Fruit fly (Drosophila melanogaster) whole organism, embryonic: ENCODE measurements around the gene Osi19.
A peak's percentile ranks its signal among the peaks of the same experiment; 100 is the strongest.

ENCODE experiments used
- Bgb ChIP-seq: fragments of 200-800 bp; sonication (Bioruptor generic); IDR thresholded peaks from 2 replicates; pipeline ENCODE4 v1.3.6; 2022; ENCODE audit warnings: missing biosample characterization, missing genetic modification characterization; ENCODE audit not compliant: partially characterized antibody
- CG11093 ChIP-seq: fragments of 200-800 bp; sonication (Bioruptor generic); IDR thresholded peaks from 3 replicates; pipeline ENCODE4 v1.3.6; 2022; ENCODE audit warnings: missing biosample characterization, missing genetic modification characterization
- CG11456 ChIP-seq: fragments of 200-800 bp; sonication (Bioruptor generic); IDR thresholded peaks from 3 replicates; pipeline ENCODE4 v1.3.6; 2022; ENCODE audit warnings: missing biosample characterization, missing genetic modification characterization
- CG12236 ChIP-seq: fragments of 200-800 bp; sonication (Bioruptor generic); optimal IDR thresholded peaks from 2 replicates; lab custom pipeline; 2016; ENCODE audit warnings: missing biosample characterization, missing genetic modification characterization
- CG12769 ChIP-seq: fragments of 200-800 bp; sonication (Bioruptor generic); optimal IDR thresholded peaks from 2 replicates; lab custom pipeline; 2019; ENCODE audit warnings: missing biosample characterization, mild to moderate bottlenecking, missing genetic modification characterization, moderate library complexity
- CG13123 ChIP-seq: fragments of 200-800 bp; sonication (Bioruptor generic); optimal IDR thresholded peaks from 2 replicates; lab custom pipeline; 2016; ENCODE audit warnings: missing biosample characterization, missing genetic modification characterization
- CG15073 ChIP-seq: fragments of 200-800 bp; sonication (Bioruptor generic); optimal IDR thresholded peaks from 2 replicates; lab custom pipeline; 2016; ENCODE audit warnings: missing biosample characterization, missing genetic modification characterization
- CG15479 ChIP-seq: fragments of 200-800 bp; sonication (Bioruptor generic); optimal IDR thresholded peaks from 3 replicates; lab custom pipeline; 2019; ENCODE audit warnings: missing biosample characterization, mild to moderate bottlenecking, missing genetic modification characterization, moderate library complexity
- CG17568 ChIP-seq: fragments of 200-800 bp; sonication (Bioruptor generic); optimal IDR thresholded peaks from 2 replicates; lab custom pipeline; 2018; ENCODE audit warnings: missing biosample characterization, mild to moderate bottlenecking, missing genetic modification characterization, moderate library complexity
- CG18262 ChIP-seq: fragments of 200-800 bp; optimal IDR thresholded peaks from 3 replicates; lab custom pipeline; 2019; ENCODE audit warnings: missing biosample characterization, mild to moderate bottlenecking, missing genetic modification characterization, moderate library complexity
- CG31441 ChIP-seq: fragments of 200-800 bp; sonication (Bioruptor generic); IDR thresholded peaks from 2 replicates; pipeline ENCODE4 v1.3.6; 2022; ENCODE audit warnings: missing biosample characterization, missing genetic modification characterization
- CG3281 ChIP-seq: fragments of 200-800 bp; sonication (Bioruptor generic); optimal IDR thresholded peaks from 3 replicates; lab custom pipeline; 2017; ENCODE audit warnings: missing biosample characterization, mild to moderate bottlenecking, missing genetic modification characterization
- CG5245 ChIP-seq: fragments of 200-800 bp; sonication (Bioruptor generic); optimal IDR thresholded peaks from 3 replicates; lab custom pipeline; 2016; ENCODE audit warnings: missing biosample characterization, missing genetic modification characterization
- CG6272 ChIP-seq: fragments of 200-800 bp; sonication (Bioruptor generic); IDR thresholded peaks from 2 replicates; pipeline ENCODE4 v1.3.6; 2022; ENCODE audit warnings: missing biosample characterization, missing genetic modification characterization
- CG7372 ChIP-seq: fragments of 200-800 bp; sonication (Bioruptor generic); IDR thresholded peaks from 2 replicates; pipeline ENCODE4 v1.3.6; 2022; ENCODE audit warnings: missing biosample characterization, missing genetic modification characterization
- CG8089 ChIP-seq: fragments of 200-800 bp; sonication (Bioruptor generic); optimal IDR thresholded peaks from 3 replicates; lab custom pipeline; 2016; ENCODE audit warnings: missing biosample characterization, missing genetic modification characterization
- CG9215 ChIP-seq: fragments of 200-800 bp; sonication (Bioruptor generic); IDR thresholded peaks from 2 replicates; pipeline ENCODE4 v1.3.6; 2022; ENCODE audit warnings: missing biosample characterization, missing genetic modification characterization
- CHES-1-like ChIP-seq: fragments of 200-800 bp; sonication (Bioruptor generic); optimal IDR thresholded peaks from 2 replicates; lab custom pipeline; 2016; ENCODE audit warnings: missing biosample characterization, missing genetic modification characterization
- CTCF ChIP-seq: fragments of 200-800 bp; sonication (Bioruptor generic); optimal IDR thresholded peaks from 2 replicates; lab custom pipeline; 2017; ENCODE audit warnings: missing biosample characterization, mild to moderate bottlenecking, missing genetic modification characterization, moderate library complexity
- Camta ChIP-seq: fragments of 200-800 bp; sonication (Bioruptor generic); optimal IDR thresholded peaks from 2 replicates; lab custom pipeline; 2016; ENCODE audit warnings: missing biosample characterization, missing genetic modification characterization
- Dad ChIP-seq: fragments of 200-800 bp; sonication (Bioruptor generic); optimal IDR thresholded peaks from 3 replicates; lab custom pipeline; 2016; ENCODE audit warnings: missing biosample characterization, missing genetic modification characterization
- Dip3 ChIP-seq: fragments of 200-800 bp; sonication (Bioruptor generic); optimal IDR thresholded peaks from 3 replicates; lab custom pipeline; 2016; ENCODE audit warnings: missing biosample characterization, missing genetic modification characterization
- Gsc ChIP-seq: fragments of 200-800 bp; sonication (Bioruptor generic); IDR thresholded peaks from 2 replicates; pipeline ENCODE4 v1.3.6; 2022; ENCODE audit warnings: missing biosample characterization, missing genetic modification characterization
- HLH4C ChIP-seq: fragments of 200-800 bp; sonication (Bioruptor generic); IDR thresholded peaks from 3 replicates; pipeline ENCODE4 v1.3.6; 2022; ENCODE audit warnings: missing biosample characterization, missing genetic modification characterization; ENCODE audit not compliant: partially characterized antibody
- Hr78 ChIP-seq, 2 experiments: fragments of 200-800 bp in 1 of 2; fragments of >200 bp in 1 of 2; sonication (Bioruptor generic) in 1 of 2; optimal IDR thresholded peaks; 2 replicates each; lab custom pipeline; 2017 to 2019; ENCODE audit warnings: missing biosample characterization in 2 of 2, missing genetic modification characterization in 2 of 2, mild to moderate bottlenecking in 1 of 2, moderate library complexity in 1 of 2
- Lhr ChIP-seq: fragments of 200-800 bp; sonication (Bioruptor generic); optimal IDR thresholded peaks from 3 replicates; lab custom pipeline; 2017; ENCODE audit warnings: mild to moderate bottlenecking, missing biosample characterization, missing genetic modification reagents, missing genetic modification characterization
- Mrtf ChIP-seq: fragments of 200-800 bp; sonication (Bioruptor generic); IDR thresholded peaks from 3 replicates; pipeline ENCODE4 v1.3.6; 2022; ENCODE audit warnings: missing biosample characterization, missing genetic modification characterization
- Poxn ChIP-seq: fragments of 200-800 bp; sonication (Bioruptor generic); IDR thresholded peaks from 2 replicates; pipeline ENCODE4 v1.3.6; 2022; ENCODE audit warnings: missing biosample characterization, missing genetic modification characterization
- Scr ChIP-seq: fragments of 200-800 bp; sonication (Bioruptor generic); IDR thresholded peaks from 2 replicates; pipeline ENCODE4 v1.3.6; 2022; ENCODE audit warnings: missing biosample characterization, missing genetic modification characterization; ENCODE audit not compliant: partially characterized antibody
- Ssrp ChIP-seq: fragments of 200-800 bp; sonication (Bioruptor generic); optimal IDR thresholded peaks from 2 replicates; lab custom pipeline; 2018; ENCODE audit warnings: missing biosample characterization, mild to moderate bottlenecking, missing genetic modification characterization, moderate library complexity
- abd-A ChIP-seq: fragments of 200-800 bp; sonication (Bioruptor generic); optimal IDR thresholded peaks from 3 replicates; lab custom pipeline; 2019; ENCODE audit warnings: missing biosample characterization, mild to moderate bottlenecking, missing genetic modification characterization, moderate library complexity
- al ChIP-seq: fragments of 200-800 bp; sonication (Bioruptor generic); IDR thresholded peaks from 2 replicates; pipeline ENCODE4 v1.3.6; 2022; ENCODE audit warnings: missing biosample characterization, missing genetic modification characterization
- amos ChIP-seq: fragments of 200-800 bp; sonication (Bioruptor generic); IDR thresholded peaks from 2 replicates; pipeline ENCODE4 v1.3.6; 2022; ENCODE audit warnings: missing biosample characterization, missing genetic modification characterization; ENCODE audit not compliant: partially characterized antibody
- az2 ChIP-seq: fragments of 200-800 bp; sonication (Bioruptor generic); optimal IDR thresholded peaks from 3 replicates; lab custom pipeline; 2016; ENCODE audit warnings: missing biosample characterization, missing genetic modification characterization
- chn ChIP-seq: fragments of 200-800 bp; sonication (Bioruptor generic); optimal IDR thresholded peaks from 2 replicates; lab custom pipeline; 2016; ENCODE audit warnings: missing biosample characterization, missing genetic modification characterization
- esg ChIP-seq: fragments of 200-800 bp; sonication (Bioruptor generic); conservative IDR thresholded peaks from 2 replicates; pipeline ENCODE4 v1.3.6; 2022; ENCODE audit warnings: missing biosample characterization, missing genetic modification characterization
- fd96Cb ChIP-seq: fragments of 200-800 bp; sonication (Bioruptor generic); optimal IDR thresholded peaks from 2 replicates; lab custom pipeline; 2018; ENCODE audit warnings: missing biosample characterization, mild to moderate bottlenecking, missing genetic modification characterization, moderate library complexity
- gem ChIP-seq: fragments of 200-800 bp; sonication (Bioruptor generic); optimal IDR thresholded peaks from 2 replicates; lab custom pipeline; 2019; ENCODE audit warnings: missing biosample characterization, mild to moderate bottlenecking, missing genetic modification characterization, moderate library complexity
- gfzf ChIP-seq: fragments of 200-800 bp; sonication (Bioruptor generic); optimal IDR thresholded peaks from 2 replicates; lab custom pipeline; 2016; ENCODE audit warnings: missing biosample characterization, mild to moderate bottlenecking, missing genetic modification characterization, moderate library complexity
- kay ChIP-seq: fragments of 200-800 bp; sonication (Bioruptor generic); optimal IDR thresholded peaks from 2 replicates; lab custom pipeline; 2016; ENCODE audit warnings: missing biosample characterization, missing genetic modification characterization
- lov ChIP-seq, 2 experiments: fragments of 200-800 bp in 1 of 2; fragments of >200 bp in 1 of 2; sonication (Bioruptor generic) in 1 of 2; IDR thresholded peaks in 1 of 2; optimal IDR thresholded peaks in 1 of 2; 2 replicates in 1 of 2; 3 replicates in 1 of 2; pipeline versions ENCODE4 v1.3.6 to Lab custom; 2017 to 2022; ENCODE audit warnings: missing biosample characterization in 1 of 2, missing genetic modification characterization in 1 of 2
- maf-S ChIP-seq: fragments of 200-800 bp; sonication (Bioruptor generic); optimal IDR thresholded peaks from 2 replicates; lab custom pipeline; 2016; ENCODE audit warnings: missing biosample characterization, missing genetic modification characterization
- nau ChIP-seq: fragments of 200-800 bp; sonication (Bioruptor generic); optimal IDR thresholded peaks from 3 replicates; lab custom pipeline; 2017; ENCODE audit warnings: missing biosample characterization, mild to moderate bottlenecking, missing genetic modification characterization, missing genetic modification reagents
- peb ChIP-seq: fragments of 200-800 bp; sonication (Bioruptor generic); IDR thresholded peaks from 2 replicates; pipeline ENCODE4 v1.3.6; 2022; ENCODE audit warnings: missing biosample characterization, missing genetic modification characterization
- sd ChIP-seq: fragments of 200-800 bp; sonication (Bioruptor generic); optimal IDR thresholded peaks from 3 replicates; lab custom pipeline; 2018; ENCODE audit warnings: missing biosample characterization, mild to moderate bottlenecking, missing genetic modification characterization, moderate library complexity
- slbo ChIP-seq: fragments of 200-800 bp; sonication (Bioruptor generic); IDR thresholded peaks from 2 replicates; pipeline ENCODE4 v1.3.6; 2022; ENCODE audit warnings: missing biosample characterization, missing genetic modification characterization
- trh ChIP-seq: fragments of 200-800 bp; sonication (Bioruptor generic); optimal IDR thresholded peaks from 2 replicates; lab custom pipeline; 2016; ENCODE audit warnings: missing biosample characterization, missing genetic modification characterization
- vfl ChIP-seq: fragments of 200-800 bp; sonication (Bioruptor generic); optimal IDR thresholded peaks from 2 replicates; lab custom pipeline; 2016; ENCODE audit warnings: missing biosample characterization, missing genetic modification characterization
- wek ChIP-seq: fragments of 200-800 bp; sonication (Bioruptor generic); optimal IDR thresholded peaks from 3 replicates; lab custom pipeline; 2018; ENCODE audit warnings: missing biosample characterization, mild to moderate bottlenecking, missing genetic modification characterization, moderate library complexity
- wor ChIP-seq: fragments of 200-800 bp; sonication (Bioruptor generic); IDR thresholded peaks from 2 replicates; pipeline ENCODE4 v1.3.6; 2022; ENCODE audit warnings: missing biosample characterization, missing genetic modification characterization

Osi19 gene

DNA sequence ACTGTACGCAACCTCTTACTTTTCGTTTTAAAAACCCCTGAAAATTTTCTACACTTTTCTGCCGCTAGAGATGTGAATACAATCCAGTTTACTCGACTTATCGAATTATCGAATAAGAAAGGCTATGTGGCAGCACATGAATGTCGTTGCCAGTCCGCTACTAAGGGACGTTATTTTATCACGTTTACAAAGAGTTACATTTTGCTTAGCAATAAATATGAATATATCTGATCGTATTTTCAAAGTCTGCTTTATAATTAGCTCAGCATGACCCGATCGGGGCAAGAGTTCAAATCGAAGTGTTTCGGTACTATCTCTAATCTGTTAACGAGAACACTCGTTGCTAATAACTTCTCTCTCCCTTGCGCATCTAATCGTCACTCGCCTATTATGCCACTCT is 32.9 kb downstream of the Osi19 start, which contains the start of gene CG42724 (continued):
- 0 out of 3 replicates have a peak, but pooled peaks have one; percentile 44 for TF ChIP-seq Mrtf (GFP tag; lab: Robert Waterston, UW)
- peak; percentile 79 for TF ChIP-seq Lhr (GFP tag; lab: Kevin White, UChicago)
- TF ChIP-seq wor, result peak; percentile 15; the same call in 1 of the 2 replicates
- TF ChIP-seq maf-S (GFP tag; lab: Kevin White, UChicago), result peak; percentile 65
- no peak for TF ChIP-seq abd-A (tag; lab: Kevin White, UChicago)
- peak; percentile 47 for TF ChIP-seq az2
- TF ChIP-seq CG12236 (GFP tag; lab: Kevin White, UChicago), result peak; percentile 50
- no peak for TF ChIP-seq CG31441 (GFP tag; lab: Robert Waterston, UW)
- TF ChIP-seq HLH4C (GFP tag; lab: Robert Waterston, UW), result no peak
- TF ChIP-seq CG11093 (GFP tag; lab: Robert Waterston, UW), result no peak; the same call in 2 of the 3 replicates
- no peak for TF ChIP-seq Gsc (GFP tag; lab: Robert Waterston, UW)
- TF ChIP-seq CG15073 (GFP tag; lab: Kevin White, UChicago), result no peak
- no peak for TF ChIP-seq Ssrp
- TF ChIP-seq lov (optimal IDR thresholded peaks at IDR 0.05; lab: Kevin White, UChicago), result no peak
- TF ChIP-seq lov (GFP tag; IDR thresholded peaks at IDR 0.05; lab: Robert Waterston, UW), result 0 out of 3 replicates have a peak, but pooled peaks have one; percentile 32
- peak; percentile 32; the same call in 1 of the 2 replicates for TF ChIP-seq al
- peak; percentile 46 for TF ChIP-seq CG8089 (GFP tag; lab: Kevin White, UChicago)
- TF ChIP-seq CG6272 (GFP tag; lab: Robert Waterston, UW), result peak; percentile 57; the same call in 1 of the 2 replicates
- TF ChIP-seq CHES-1-like, result peak; percentile 88
- no peak for TF ChIP-seq Hr78 (GFP tag; optimal IDR thresholded peaks at IDR 0.05; lab: Kevin White, UChicago)
- 0 out of 2 replicates have a peak, but pooled peaks have one; percentile 8 for TF ChIP-seq peb
- peak; percentile 48; the same call in 1 of the 2 replicates for TF ChIP-seq amos (GFP tag; lab: Robert Waterston, UW)
- 0 out of 2 replicates have a peak, but pooled peaks have one; percentile 43 for TF ChIP-seq CG9215 (GFP tag; lab: Robert Waterston, UW)
- peak; percentile 12 for TF ChIP-seq kay (GFP tag; lab: Kevin White, UChicago)
- TF ChIP-seq CG13123 (GFP tag; lab: Kevin White, UChicago), result peak; percentile 45
- TF ChIP-seq Dad, result peak; percentile 55
- TF ChIP-seq CTCF, result no peak
- peak; percentile 37 for TF ChIP-seq CG15479 (GFP tag; lab: Kevin White, UChicago)
- peak; percentile 80 for TF ChIP-seq chn
- TF ChIP-seq esg, result peak; percentile 46
- TF ChIP-seq Dip3 (GFP tag; lab: Kevin White, UChicago), result peak; percentile 72
- peak; percentile 72 for TF ChIP-seq CG11456
- TF ChIP-seq nau (GFP tag; lab: Kevin White, UChicago), result no peak
- no peak for TF ChIP-seq Bgb (GFP tag; lab: Robert Waterston, UW)
- TF ChIP-seq Camta, result peak; percentile 78
- peak; percentile 31; the same call in 1 of the 2 replicates for TF ChIP-seq CG7372 (GFP tag; lab: Robert Waterston, UW)
- TF ChIP-seq vfl (GFP tag; lab: Kevin White, UChicago), result peak; percentile 37
- TF ChIP-seq slbo (GFP tag; lab: Robert Waterston, UW), result peak; percentile 77
- TF ChIP-seq trh, result peak; percentile 26
- peak; percentile 35 for TF ChIP-seq Scr
- no peak for TF ChIP-seq CG17568 (GFP tag; lab: Kevin White, UChicago)
- TF ChIP-seq CG12769 (tag; lab: Kevin White, UChicago), result no peak
- TF ChIP-seq wek, result peak; percentile 30
- no peak for TF ChIP-seq Poxn (GFP tag; lab: Robert Waterston, UW)
- TF ChIP-seq sd, result no peak
- TF ChIP-seq CG5245 (GFP tag; lab: Kevin White, UChicago), result no peak
- no peak for TF ChIP-seq gem
- TF ChIP-seq CG3281, result no peak
- TF ChIP-seq gfzf, result no peak
- no peak for TF ChIP-seq fd96Cb (tag; lab: Kevin White, UChicago)
- no peak for TF ChIP-seq CG18262 (tag; lab: Kevin White, UChicago)
